Worm (Caenorhabditis elegans): ENCODE results near the gene ogr-2.

Gene ogr-2

DNA sequence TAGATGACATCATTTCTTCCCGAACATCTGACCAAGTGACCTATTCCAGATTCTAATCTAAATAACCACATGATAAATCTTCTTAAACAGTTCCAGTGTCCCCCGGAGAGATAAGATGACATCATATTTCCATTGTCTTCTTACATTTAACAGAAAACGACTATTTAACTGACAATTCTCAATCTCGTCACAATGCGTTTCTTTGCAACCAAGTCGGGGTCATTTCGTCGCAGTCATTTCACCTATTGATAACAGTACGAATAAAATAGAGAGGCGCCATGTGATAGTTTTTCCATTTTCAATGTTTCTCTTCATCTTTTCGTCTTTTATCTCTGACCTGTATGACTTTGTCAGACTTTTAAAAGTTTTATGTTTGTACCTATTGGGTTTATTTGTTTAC lies 11.9 kb upstream of the ogr-2 start (continued):
- no peak for TF ChIP-seq Y48G9A.11 (GFP tag; IDR thresholded peaks at IDR 0.05)
- no peak for TF ChIP-seq Y105C5A.15 (GFP tag; IDR thresholded peaks at IDR 0.05)
- TF ChIP-seq spr-3 (GFP tag; optimal IDR thresholded peaks at IDR 0.05) = no peak
- peak; percentile 80 for TF ChIP-seq dve-1 (tag; optimal IDR thresholded peaks at IDR 0.05; ENCODE audit: insufficient read depth)
- TF ChIP-seq dpl-1 (GFP tag; optimal IDR thresholded peaks at IDR 0.05) = no peak
- peak; percentile 26 for TF ChIP-seq mep-1 (tag; optimal IDR thresholded peaks at IDR 0.05)
- TF ChIP-seq ceh-82 (tag; optimal IDR thresholded peaks at IDR 0.05) = no peak
- TF ChIP-seq madf-9 (GFP tag; conservative IDR thresholded peaks at IDR 0.05) = no peak
- TF ChIP-seq daf-16 (GFP tag; optimal IDR thresholded peaks at IDR 0.05) = no peak
- peak; percentile 89 for TF ChIP-seq daf-16 (tag; optimal IDR thresholded peaks at IDR 0.05)
- TF ChIP-seq hmg-1.1 (GFP tag; IDR thresholded peaks at IDR 0.05) = no peak
- no peak for TF ChIP-seq D1046.2 (GFP tag; IDR thresholded peaks at IDR 0.05)
- TF ChIP-seq lin-38 (GFP tag; IDR thresholded peaks at IDR 0.05) = no peak
- no peak for TF ChIP-seq dmd-8 (GFP tag; IDR thresholded peaks at IDR 0.05)
- TF ChIP-seq zfp-2 (tag; optimal IDR thresholded peaks at IDR 0.05) = no peak
- TF ChIP-seq spr-1 (tag; optimal IDR thresholded peaks at IDR 0.05) = no peak
- peak; percentile 15 for TF ChIP-seq T20F7.1 (GFP tag; optimal IDR thresholded peaks at IDR 0.05)
- TF ChIP-seq zip-11 (GFP tag; IDR thresholded peaks at IDR 0.05) = no peak
- TF ChIP-seq nhr-28 (tag; optimal IDR thresholded peaks at IDR 0.05) = peak; percentile 56
- no peak for TF ChIP-seq ztf-7 (tag; optimal IDR thresholded peaks at IDR 0.05)
- no peak for TF ChIP-seq fkh-10 (GFP tag; optimal IDR thresholded peaks at IDR 0.05)
- TF ChIP-seq cey-2 (tag; optimal IDR thresholded peaks at IDR 0.05; ENCODE audit: borderline replicate concordance, insufficient read depth) = no peak
- TF ChIP-seq gei-8 (GFP tag; optimal IDR thresholded peaks at IDR 0.05) = no peak
- TF ChIP-seq nhr-6 (tag; optimal IDR thresholded peaks at IDR 0.05) = no peak
- peak; percentile 81 for TF ChIP-seq hlh-30 (tag; optimal IDR thresholded peaks at IDR 0.05; ENCODE audit: insufficient read depth)
- no peak for TF ChIP-seq daf-8 (GFP tag; IDR thresholded peaks at IDR 0.05)
- TF ChIP-seq attf-4 (tag; optimal IDR thresholded peaks at IDR 0.05) = no peak
- TF ChIP-seq dmd-9 (GFP tag; IDR thresholded peaks at IDR 0.05) = no peak
- no peak for TF ChIP-seq zfp-3 (GFP tag; conservative IDR thresholded peaks at IDR 0.05)
- no peak for TF ChIP-seq sdz-12 (GFP tag; optimal IDR thresholded peaks at IDR 0.05)
- TF ChIP-seq rbr-2 (tag; optimal IDR thresholded peaks at IDR 0.05) = no peak
- no peak for TF ChIP-seq nhr-11 (tag; optimal IDR thresholded peaks at IDR 0.05)
- TF ChIP-seq ces-1 (GFP tag; optimal IDR thresholded peaks at IDR 0.05) = no peak
- no peak for TF ChIP-seq hif-1 (tag; optimal IDR thresholded peaks at IDR 0.05)
- TF ChIP-seq pqm-1 (tag; optimal IDR thresholded peaks at IDR 0.05) = no peak
- peak; percentile 38; the same call in 1 of the 2 replicates for TF ChIP-seq nhr-41 (GFP tag; IDR thresholded peaks at IDR 0.05)
- peak in 1 of 2 experiments; percentile 58 for TF ChIP-seq lsy-2 (tag; optimal IDR thresholded peaks at IDR 0.05)
- TF ChIP-seq nhr-76 (tag; optimal IDR thresholded peaks at IDR 0.05) = no peak
- TF ChIP-seq aha-1 (tag) = no peak
- no peak for TF ChIP-seq daf-19 (GFP tag; conservative IDR thresholded peaks at IDR 0.05)
- TF ChIP-seq arid-1 (GFP tag; conservative IDR thresholded peaks at IDR 0.05) = no peak
- TF ChIP-seq ceh-20 (GFP tag; IDR thresholded peaks at IDR 0.05) = no peak
- TF ChIP-seq F44E2.7 (GFP tag; IDR thresholded peaks at IDR 0.05) = no peak
- no peak for TF ChIP-seq snpc-1.2 (GFP tag; IDR thresholded peaks at IDR 0.05)
- TF ChIP-seq Y5F2A.4 (GFP tag; optimal IDR thresholded peaks at IDR 0.05) = no peak
- no peak for TF ChIP-seq ceh-32 (tag; optimal IDR thresholded peaks at IDR 0.05; ENCODE audit: poor library complexity)
- TF ChIP-seq set-16 (GFP tag; IDR thresholded peaks at IDR 0.05) = no peak
- TF ChIP-seq lin-1 (GFP tag; IDR thresholded peaks at IDR 0.05) = no peak
- TF ChIP-seq vab-7 (GFP tag; IDR thresholded peaks at IDR 0.05) = no peak
- TF ChIP-seq lim-7 (GFP tag; IDR thresholded peaks at IDR 0.05) = no peak
- TF ChIP-seq ceh-28 (tag; optimal IDR thresholded peaks at IDR 0.05) = no peak
- TF ChIP-seq nhr-111 (GFP tag; optimal IDR thresholded peaks at IDR 0.05) = no peak
- no peak for TF ChIP-seq lin-39 (tag; optimal IDR thresholded peaks at IDR 0.05)
